Worm (Caenorhabditis elegans) whole organism, young adult: Measurements from ENCODE around the gene ZK1037.6.
A peak's percentile ranks its signal among the peaks of the same experiment; 100 is the strongest.

ENCODE experiments used
- B0019.2 ChIP-seq: fragments of 200-800 bp; sonication (Bioruptor generic); conservative IDR thresholded peaks from 2 replicates; pipeline ENCODE4 v1.3.6; 2022; ENCODE audit warnings: missing genetic modification reagents, missing genetic modification characterization, missing compliant biosample characterization
- B0035.1 ChIP-seq: sonication (generic microtip); optimal IDR thresholded peaks from 2 replicates; lab custom pipeline; 2016; ENCODE audit warnings: missing genetic modification characterization, mild to moderate bottlenecking, missing compliant biosample characterization, missing genotype, missing genetic modification reagents
- F33H1.4 ChIP-seq: fragments of 200-800 bp; sonication (Bioruptor generic); IDR thresholded peaks from 2 replicates; pipeline ENCODE4 v1.3.6; 2022; ENCODE audit warnings: missing genetic modification reagents, missing genetic modification characterization, missing compliant biosample characterization
- F37B4.10 ChIP-seq: fragments of 200-800 bp; sonication (Bioruptor generic); IDR thresholded peaks from 2 replicates; pipeline ENCODE4 v1.3.6; 2022; ENCODE audit warnings: missing genetic modification characterization, missing compliant biosample characterization
- F55B11.4 ChIP-seq: sonication (generic microtip); optimal IDR thresholded peaks from 2 replicates; lab custom pipeline; 2016; ENCODE audit warnings: missing compliant biosample characterization, missing genetic modification characterization, borderline replicate concordance; ENCODE audit not compliant: insufficient read depth
- F57A8.1 ChIP-seq: fragments of 200-800 bp; sonication (Bioruptor generic); optimal IDR thresholded peaks from 2 replicates; lab custom pipeline; 2018; ENCODE audit warnings: mild to moderate bottlenecking, missing genetic modification characterization, moderate library complexity, missing compliant biosample characterization
- K12H6.12 ChIP-seq: fragments of 200-800 bp; sonication (Bioruptor generic); optimal IDR thresholded peaks from 2 replicates; lab custom pipeline; 2018; ENCODE audit warnings: mild to moderate bottlenecking, missing genetic modification characterization, missing compliant biosample characterization
- T07F8.4 ChIP-seq: sonication (generic microtip); optimal IDR thresholded peaks from 2 replicates; lab custom pipeline; 2016; ENCODE audit warnings: mild to moderate bottlenecking, missing genetic modification characterization, moderate library complexity, missing compliant biosample characterization
- Y67H2A.10 ChIP-seq: fragments of 200-800 bp; sonication (Bioruptor generic); conservative IDR thresholded peaks from 2 replicates; pipeline ENCODE4 v1.3.6; 2022; ENCODE audit warnings: missing genetic modification reagents, missing genetic modification characterization, missing compliant biosample characterization
- Y79H2A.3 ChIP-seq: fragments of 200-800 bp; sonication (Bioruptor generic); conservative IDR thresholded peaks from 2 replicates; pipeline ENCODE4 v1.3.6; 2022; ENCODE audit warnings: missing genetic modification reagents, missing genetic modification characterization, missing compliant biosample characterization
- atf-7 ChIP-seq: sonication (generic microtip); optimal IDR thresholded peaks from 2 replicates; lab custom pipeline; 2017; ENCODE audit warnings: mild to moderate bottlenecking, missing genetic modification characterization, missing compliant biosample characterization
- attf-5 ChIP-seq: fragments of 200-800 bp; sonication (Bioruptor generic); optimal IDR thresholded peaks from 2 replicates; lab custom pipeline; 2018; ENCODE audit warnings: mild to moderate bottlenecking, missing genetic modification characterization, missing compliant biosample characterization
- ceh-40 ChIP-seq: fragments of 200-800 bp; sonication (Bioruptor generic); IDR thresholded peaks from 2 replicates; pipeline ENCODE4 v1.3.6; 2022; ENCODE audit warnings: missing genetic modification characterization, missing compliant biosample characterization
- ceh-58 ChIP-seq: fragments of 200-800 bp; sonication (Bioruptor generic); IDR thresholded peaks from 2 replicates; pipeline ENCODE4 v1.3.6; 2022; ENCODE audit warnings: missing genetic modification characterization, missing compliant biosample characterization
- die-1 ChIP-seq: sonication (generic microtip); optimal IDR thresholded peaks from 2 replicates; lab custom pipeline; 2016; ENCODE audit warnings: missing genotype, mild to moderate bottlenecking, missing genetic modification characterization, missing compliant biosample characterization
- egl-44 ChIP-seq: fragments of 200-800 bp; sonication (Bioruptor generic); IDR thresholded peaks from 2 replicates; pipeline ENCODE4 v1.3.6; 2022; ENCODE audit warnings: missing genetic modification reagents, missing genetic modification characterization, missing compliant biosample characterization
- ets-4 ChIP-seq: fragments of 200-800 bp; sonication (Bioruptor generic); optimal IDR thresholded peaks from 2 replicates; lab custom pipeline; 2018; ENCODE audit warnings: mild to moderate bottlenecking, missing genetic modification characterization, missing compliant biosample characterization
- hlh-12 ChIP-seq: sonication (generic microtip); optimal IDR thresholded peaks from 2 replicates; lab custom pipeline; 2016; ENCODE audit warnings: missing genetic modification characterization, missing compliant biosample characterization
- hmg-1.2 ChIP-seq: fragments of 200-800 bp; sonication (Bioruptor generic); IDR thresholded peaks from 2 replicates; pipeline ENCODE4 v1.3.6; 2022; ENCODE audit warnings: missing genetic modification reagents, missing genetic modification characterization, missing compliant biosample characterization
- let-526 ChIP-seq: fragments of 200-800 bp; sonication (Bioruptor generic); IDR thresholded peaks from 2 replicates; pipeline ENCODE4 v1.3.6; 2022; ENCODE audit warnings: missing genetic modification reagents, missing genetic modification characterization, missing compliant biosample characterization
- lin-35 ChIP-seq, 3 experiments: fragments of 150-350 bp in 2 of 3; sonication (generic microtip) in 1 of 3; optimal IDR thresholded peaks; 2 replicates each; lab custom pipeline; 2014 to 2018; ENCODE audit warnings: missing biosample characterization in 3 of 3, missing genetic modification characterization in 3 of 3, missing genetic modification reagents in 3 of 3
- lin-40 ChIP-seq: sonication (generic microtip); optimal IDR thresholded peaks from 2 replicates; lab custom pipeline; 2016; ENCODE audit warnings: missing genetic modification characterization, mild to moderate bottlenecking, missing compliant biosample characterization, missing genotype, missing genetic modification reagents
- lsy-27 ChIP-seq: sonication (generic microtip); optimal IDR thresholded peaks from 2 replicates; lab custom pipeline; 2017; ENCODE audit warnings: missing genetic modification characterization, mild to moderate bottlenecking, missing compliant biosample characterization, antibody characterized with exemption, missing genotype, borderline replicate concordance; ENCODE audit not compliant: insufficient read depth
- madf-6 ChIP-seq: fragments of 200-800 bp; sonication (Bioruptor generic); IDR thresholded peaks from 2 replicates; pipeline ENCODE4 v1.3.6; 2022; ENCODE audit warnings: missing genetic modification reagents, missing genetic modification characterization, missing compliant biosample characterization
- mcd-1 ChIP-seq: fragments of 200-800 bp; sonication (Bioruptor generic); IDR thresholded peaks from 2 replicates; pipeline ENCODE4 v1.3.6; 2022; ENCODE audit warnings: missing genetic modification reagents, missing genetic modification characterization, missing compliant biosample characterization
- mel-28 ChIP-seq: sonication (generic microtip); optimal IDR thresholded peaks from 2 replicates; lab custom pipeline; 2016; ENCODE audit warnings: borderline replicate concordance, mild to moderate bottlenecking, missing genetic modification characterization, missing compliant biosample characterization
- mes-4 ChIP-seq: sonication (generic microtip); optimal IDR thresholded peaks from 2 replicates; lab custom pipeline; 2016; ENCODE audit warnings: missing genotype, missing genetic modification characterization, missing compliant biosample characterization
- mxl-1 ChIP-seq: sonication (generic microtip); optimal IDR thresholded peaks from 2 replicates; lab custom pipeline; 2016; ENCODE audit warnings: missing genetic modification characterization, missing compliant biosample characterization
- nfya-1 ChIP-seq: sonication (generic microtip); optimal IDR thresholded peaks from 2 replicates; lab custom pipeline; 2017; ENCODE audit warnings: antibody characterized with exemption, missing compliant biosample characterization, missing genetic modification characterization, borderline replicate concordance; ENCODE audit not compliant: insufficient read depth
- nhr-27 ChIP-seq: fragments of 200-800 bp; sonication (Bioruptor generic); optimal IDR thresholded peaks from 2 replicates; lab custom pipeline; 2018; ENCODE audit warnings: mild to moderate bottlenecking, missing genetic modification characterization, moderate library complexity, missing compliant biosample characterization
- nhr-80 ChIP-seq: sonication (generic microtip); optimal IDR thresholded peaks from 2 replicates; lab custom pipeline; 2016; ENCODE audit warnings: missing genetic modification characterization, missing compliant biosample characterization
- pha-4 ChIP-seq: fragments of 150-350 bp; sonication (generic microtip); optimal IDR thresholded peaks from 2 replicates; lab custom pipeline; 2014; ENCODE audit warnings: missing biosample characterization, missing genetic modification reagents, missing genetic modification characterization
- rec-8 ChIP-seq, 2 experiments: sonication (generic microtip); optimal IDR thresholded peaks; 2 replicates each; lab custom pipeline; 2016; ENCODE audit warnings: mild to moderate bottlenecking in 2 of 2, missing genetic modification characterization in 2 of 2, missing genetic modification reagents in 2 of 2, missing genotype in 2 of 2, missing biosample characterization in 1 of 2, missing compliant biosample characterization in 1 of 2, moderate library complexity in 1 of 2
- repo-1 ChIP-seq: sonication (generic microtip); optimal IDR thresholded peaks from 2 replicates; lab custom pipeline; 2017; ENCODE audit warnings: mild to moderate bottlenecking, missing genetic modification characterization, missing compliant biosample characterization
- xnd-1 ChIP-seq: sonication (generic microtip); optimal IDR thresholded peaks from 2 replicates; lab custom pipeline; 2016; ENCODE audit warnings: missing genotype, missing genetic modification reagents, missing genetic modification characterization, missing compliant biosample characterization

Gene ZK1037.6

ce11 chrV:15318638-15319037 is 9.0 kb downstream of the ZK1037.6 start, which contains the start of gene nhr-291:
Gene nhr-291 (plus strand): TSS chrV:15318961.
- TF ChIP-seq atf-7 (tag; lab: Kevin White, UChicago): peak; percentile 18
- TF ChIP-seq ets-4 (GFP tag; lab: Kevin White, UChicago): peak; percentile 36
- peak; percentile 89 for TF ChIP-seq pha-4
- TF ChIP-seq nhr-80: peak; percentile 93
- TF ChIP-seq F33H1.4: no peak
- no peak for TF ChIP-seq mes-4 (tag; lab: Kevin White, UChicago)

DNA sequence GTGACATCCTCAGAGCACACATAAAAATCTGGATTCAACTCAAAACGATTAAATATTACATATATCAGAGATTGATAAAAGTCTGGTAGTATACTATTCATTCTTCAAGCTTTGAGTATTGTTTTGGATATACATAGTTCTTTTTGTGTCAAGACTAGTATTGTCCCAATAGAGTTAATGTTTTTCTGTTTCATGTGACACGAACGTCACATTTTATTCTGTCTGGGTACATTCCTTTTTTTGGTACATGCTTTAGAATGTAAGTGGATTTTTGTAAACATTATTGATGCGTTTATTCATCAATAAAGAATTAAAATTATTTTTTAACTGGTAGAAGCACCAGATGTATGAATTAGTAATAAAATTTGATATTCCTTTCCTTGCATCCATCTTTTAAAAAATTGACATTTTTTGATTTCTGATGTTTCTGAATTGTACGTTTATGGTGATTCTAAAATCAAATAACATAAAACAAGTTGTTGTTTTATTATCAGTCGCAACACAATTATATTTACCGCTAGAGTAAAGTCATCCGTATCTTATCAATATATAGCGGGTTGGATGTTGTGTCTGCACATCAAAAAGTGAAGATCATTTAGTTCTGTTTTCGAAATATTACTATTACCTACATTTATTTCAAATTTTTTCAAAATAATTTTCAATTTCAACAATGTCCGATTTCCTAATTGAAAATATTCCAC is 11.6 kb downstream of the ZK1037.6 start, which contains the start of the genes srt-22 and nhr-246:
Gene srt-22 (minus strand): TSS at position 101 of the 701 bp plus-strand sequence.
Gene nhr-246 (plus strand): TSS at position 651 of the 701 bp plus-strand sequence.
- TF ChIP-seq Y67H2A.10 (GFP tag; lab: Robert Waterston, UW) (no peak), lin-35 (GFP tag; optimal IDR thresholded peaks at IDR 0.05; lab: Kevin White, UChicago) (no peak), F37B4.10 (no peak), F55B11.4 (no peak), nfya-1 (tag; lab: Kevin White, UChicago) (no peak), xnd-1 (tag; lab: Kevin White, UChicago) (no peak), lsy-27 (tag; lab: Kevin White, UChicago) (no peak), hlh-12 (no peak), lin-40 (tag; lab: Kevin White, UChicago) (no peak), mes-4 (tag; lab: Kevin White, UChicago) (no peak), T07F8.4 (tag; lab: Kevin White, UChicago) (no peak), attf-5 (GFP tag; lab: Kevin White, UChicago) (no peak), mcd-1 (GFP tag; lab: Robert Waterston, UW) (no peak), mxl-1 (no peak), hmg-1.2 (GFP tag; lab: Robert Waterston, UW) (no peak), nhr-27 (no peak), K12H6.12 (tag; lab: Kevin White, UChicago) (no peak), F57A8.1 (GFP tag; lab: Kevin White, UChicago) (no peak), rec-8 (tag; optimal IDR thresholded peaks at IDR 0.05; lab: Kevin White, UChicago) (no peak)

DNA sequence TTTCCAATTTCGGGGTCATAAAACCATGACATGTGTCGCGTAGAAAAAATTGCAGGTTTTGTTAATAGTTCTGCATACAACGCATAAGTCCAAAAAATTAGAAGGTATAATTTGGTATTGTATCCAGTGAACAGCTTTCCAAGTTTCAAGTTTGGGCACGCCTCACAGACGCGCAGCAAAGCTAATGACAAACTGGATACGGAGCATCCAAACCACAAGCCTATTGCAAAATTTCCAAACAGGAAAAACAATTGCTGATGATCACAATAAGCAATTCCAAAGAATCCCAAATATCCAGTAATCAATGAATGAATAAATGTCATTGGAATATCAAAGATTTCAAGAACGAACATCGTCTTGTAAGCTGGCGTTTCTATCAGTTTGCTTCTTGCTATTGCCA is 14.1 kb downstream of the ZK1037.6 start:
- TF ChIP-seq B0035.1 (tag; lab: Kevin White, UChicago): no peak
- no peak for TF ChIP-seq repo-1
- TF ChIP-seq nfya-1 (tag; lab: Kevin White, UChicago): no peak
- TF ChIP-seq die-1: no peak
- no peak for TF ChIP-seq madf-6 (GFP tag; lab: Robert Waterston, UW)
- no peak for TF ChIP-seq B0019.2 (GFP tag; lab: Robert Waterston, UW)
- no peak for TF ChIP-seq let-526 (GFP tag; lab: Robert Waterston, UW)
- TF ChIP-seq Y79H2A.3: no peak
- no peak for TF ChIP-seq mxl-1
- TF ChIP-seq ceh-40 (GFP tag; lab: Robert Waterston, UW): no peak
- no peak for TF ChIP-seq ceh-58 (GFP tag; lab: Robert Waterston, UW)
- no peak for TF ChIP-seq egl-44
- no peak for TF ChIP-seq mel-28 (tag; lab: Kevin White, UChicago)
